Worm (Caenorhabditis elegans): ENCODE measurements around the gene K07F5.17.

Gene K07F5.17

DNA sequence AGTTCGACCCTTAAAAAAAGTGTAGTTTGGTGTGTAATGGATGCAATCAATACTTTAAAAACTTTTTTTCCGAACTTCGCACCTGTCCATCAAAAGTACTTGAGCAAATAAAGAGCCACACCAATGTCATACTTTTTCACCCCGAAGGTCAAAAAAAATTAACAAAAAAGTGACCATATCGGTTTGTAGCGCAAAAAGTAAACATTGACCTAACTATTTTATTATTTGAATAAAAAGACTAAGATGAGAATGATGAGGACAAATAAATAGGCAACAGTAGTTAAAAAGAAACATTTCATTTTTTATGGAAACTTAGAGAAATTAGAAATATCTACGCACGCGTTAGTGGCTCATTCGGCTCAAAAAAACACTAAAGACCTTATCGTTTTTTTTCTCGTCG is 27.2 kb downstream of the K07F5.17 start:
- TF ChIP-seq sma-3 (GFP tag; optimal IDR thresholded peaks at IDR 0.05) (no peak), R02D3.7 (tag; optimal IDR thresholded peaks at IDR 0.05) (no peak), nhr-25 (tag; optimal IDR thresholded peaks at IDR 0.05) (no peak), F13H6.1 (tag; optimal IDR thresholded peaks at IDR 0.05) (no peak), nhr-21 (tag; optimal IDR thresholded peaks at IDR 0.05) (no peak), mbf-1 (tag; optimal IDR thresholded peaks at IDR 0.05) (no peak), gmeb-1 (tag; optimal IDR thresholded peaks at IDR 0.05) (no peak), peb-1 (tag; optimal IDR thresholded peaks at IDR 0.05) (no peak), elt-3 (tag; optimal IDR thresholded peaks at IDR 0.05) (no peak), nhr-12 (tag; optimal IDR thresholded peaks at IDR 0.05) (no peak), ceh-16 (tag; optimal IDR thresholded peaks at IDR 0.05) (no peak), fos-1 (tag; optimal IDR thresholded peaks at IDR 0.05) (no peak), sem-4 (tag; optimal IDR thresholded peaks at IDR 0.05) (no peak), lsy-2 (tag; optimal IDR thresholded peaks at IDR 0.05) (no peak)

DNA sequence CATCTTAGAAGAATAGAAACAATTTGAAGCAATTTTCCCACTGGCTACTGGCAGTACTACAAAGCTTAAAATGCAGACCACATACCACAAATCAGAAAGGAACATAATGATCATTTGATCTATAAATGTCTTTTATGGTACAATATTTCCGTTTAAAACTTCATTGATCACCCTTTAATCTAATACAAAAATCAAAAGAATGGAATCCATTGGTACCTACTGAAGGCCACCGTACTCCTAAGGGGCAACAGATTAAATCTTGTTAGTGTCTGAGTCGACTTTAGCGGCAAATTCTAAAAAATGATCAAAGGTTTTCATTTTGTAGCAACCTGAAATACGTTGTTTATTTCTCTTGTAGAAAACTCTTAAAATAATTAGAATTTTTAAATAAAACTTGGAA is 30.0 kb downstream of the K07F5.17 start:
- TF ChIP-seq nhr-25 (tag; optimal IDR thresholded peaks at IDR 0.05) (peak; percentile 53), sma-9 (GFP tag; optimal IDR thresholded peaks at IDR 0.05) (peak; percentile 9), sma-9 (tag; optimal IDR thresholded peaks at IDR 0.05) (no peak), blmp-1 (tag; optimal IDR thresholded peaks at IDR 0.05; ENCODE audit: insufficient read depth) (no peak)

- peak; percentile 78 for TF ChIP-seq crh-2 (tag; optimal IDR thresholded peaks at IDR 0.05)
- TF ChIP-seq nhr-21 (tag; optimal IDR thresholded peaks at IDR 0.05), result no peak
- no peak for TF ChIP-seq peb-1 (tag; optimal IDR thresholded peaks at IDR 0.05)
- TF ChIP-seq C34F6.9 (tag; optimal IDR thresholded peaks at IDR 0.05), result peak; percentile 35
- no peak for TF ChIP-seq ama-1 (optimal IDR thresholded peaks at IDR 0.05)
- TF ChIP-seq ceh-16 (tag; optimal IDR thresholded peaks at IDR 0.05), result no peak
- no peak for TF ChIP-seq ztf-11 (tag; optimal IDR thresholded peaks at IDR 0.05)
- no peak for TF ChIP-seq sem-4 (tag; optimal IDR thresholded peaks at IDR 0.05)
- TF ChIP-seq nhr-6 (tag; optimal IDR thresholded peaks at IDR 0.05), result no peak
- TF ChIP-seq nhr-129 (tag; optimal IDR thresholded peaks at IDR 0.05), result peak; percentile 47
- no peak for TF ChIP-seq elt-3 (tag; optimal IDR thresholded peaks at IDR 0.05)
- no peak for TF ChIP-seq unc-62 (GFP tag; optimal IDR thresholded peaks at IDR 0.05)
- TF ChIP-seq mab-5 (tag; optimal IDR thresholded peaks at IDR 0.05), result no peak
- TF ChIP-seq F13H6.1 (tag; optimal IDR thresholded peaks at IDR 0.05), result peak; percentile 36
- peak; percentile 32 for TF ChIP-seq skn-1 (tag; optimal IDR thresholded peaks at IDR 0.05)
- TF ChIP-seq unc-39 (tag; optimal IDR thresholded peaks at IDR 0.05), result no peak
- TF ChIP-seq ztf-4 (tag; optimal IDR thresholded peaks at IDR 0.05), result no peak
- peak; percentile 81 for TF ChIP-seq fos-1 (tag; optimal IDR thresholded peaks at IDR 0.05)
- TF ChIP-seq unc-55 (GFP tag; optimal IDR thresholded peaks at IDR 0.05), result peak; percentile 9
- no peak for TF ChIP-seq nhr-10 (tag; optimal IDR thresholded peaks at IDR 0.05)
- no peak for TF ChIP-seq ztf-1 (GFP tag; conservative IDR thresholded peaks at IDR 0.05)
- TF ChIP-seq nhr-25 (tag; optimal IDR thresholded peaks at IDR 0.05), result no peak
- no peak for TF ChIP-seq mbf-1 (tag; optimal IDR thresholded peaks at IDR 0.05)
- TF ChIP-seq blmp-1 (tag; optimal IDR thresholded peaks at IDR 0.05; ENCODE audit: insufficient read depth), result no peak
- TF ChIP-seq nhr-237 (tag; optimal IDR thresholded peaks at IDR 0.05), result no peak
- peak; percentile 70 for TF ChIP-seq sma-9 (GFP tag; optimal IDR thresholded peaks at IDR 0.05)
- no peak for TF ChIP-seq sma-9 (tag; optimal IDR thresholded peaks at IDR 0.05)
- no peak for TF ChIP-seq nhr-77 (tag; optimal IDR thresholded peaks at IDR 0.05)
- TF ChIP-seq lsy-2 (tag; optimal IDR thresholded peaks at IDR 0.05), result peak in 1 of 2 experiments; percentile 34
- TF ChIP-seq zag-1 (tag; optimal IDR thresholded peaks at IDR 0.05), result peak; percentile 57
- TF ChIP-seq gmeb-1 (tag; optimal IDR thresholded peaks at IDR 0.05), result no peak
- TF ChIP-seq ZK546.5 (tag; optimal IDR thresholded peaks at IDR 0.05), result no peak
- TF ChIP-seq nhr-23 (tag; optimal IDR thresholded peaks at IDR 0.05), result no peak
- no peak for TF ChIP-seq lin-13 (GFP tag; optimal IDR thresholded peaks at IDR 0.05)
- TF ChIP-seq alr-1 (tag; optimal IDR thresholded peaks at IDR 0.05), result no peak
Measured at ce11 chrIV:9872786-9873185, 30.6 kb downstream of the K07F5.17 start.

- TF ChIP-seq C34F6.9 (tag; optimal IDR thresholded peaks at IDR 0.05) (peak; percentile 61), zag-1 (tag; optimal IDR thresholded peaks at IDR 0.05) (no peak), nhr-10 (tag; optimal IDR thresholded peaks at IDR 0.05) (no peak), snpc-4 (tag; optimal IDR thresholded peaks at IDR 0.05) (no peak), nhr-23 (tag; optimal IDR thresholded peaks at IDR 0.05) (no peak), elt-3 (tag; optimal IDR thresholded peaks at IDR 0.05) (no peak), nhr-129 (tag; optimal IDR thresholded peaks at IDR 0.05) (peak; percentile 78), nhr-25 (tag; optimal IDR thresholded peaks at IDR 0.05) (peak; percentile 25), lin-13 (GFP tag; optimal IDR thresholded peaks at IDR 0.05) (peak; percentile 28), nhr-12 (tag; optimal IDR thresholded peaks at IDR 0.05) (no peak), unc-55 (GFP tag; optimal IDR thresholded peaks at IDR 0.05) (peak; percentile 69), mab-5 (tag; optimal IDR thresholded peaks at IDR 0.05) (no peak), crh-2 (tag; optimal IDR thresholded peaks at IDR 0.05) (peak; percentile 90), ztf-11 (tag; optimal IDR thresholded peaks at IDR 0.05) (no peak), ceh-16 (tag; optimal IDR thresholded peaks at IDR 0.05) (peak; percentile 61), blmp-1 (tag; optimal IDR thresholded peaks at IDR 0.05; ENCODE audit: insufficient read depth) (peak; percentile 14), nhr-11 (tag; optimal IDR thresholded peaks at IDR 0.05) (no peak), nhr-6 (tag; optimal IDR thresholded peaks at IDR 0.05) (peak; percentile 54), R02D3.7 (tag; optimal IDR thresholded peaks at IDR 0.05) (no peak), ceh-82 (tag; optimal IDR thresholded peaks at IDR 0.05) (no peak), sma-9 (GFP tag; optimal IDR thresholded peaks at IDR 0.05) (peak; percentile 68), sma-9 (tag; optimal IDR thresholded peaks at IDR 0.05) (no peak), egl-27 (tag; optimal IDR thresholded peaks at IDR 0.05) (peak; percentile 53), ztf-1 (GFP tag; conservative IDR thresholded peaks at IDR 0.05) (no peak), sma-3 (GFP tag; optimal IDR thresholded peaks at IDR 0.05) (peak; percentile 10), ZK546.5 (tag; optimal IDR thresholded peaks at IDR 0.05) (no peak), lin-11 (tag; optimal IDR thresholded peaks at IDR 0.05) (no peak), nhr-21 (tag; optimal IDR thresholded peaks at IDR 0.05) (peak; percentile 39), alr-1 (tag; optimal IDR thresholded peaks at IDR 0.05) (no peak), sem-4 (tag; optimal IDR thresholded peaks at IDR 0.05) (no peak), skn-1 (tag; optimal IDR thresholded peaks at IDR 0.05) (no peak), lin-39 (tag; optimal IDR thresholded peaks at IDR 0.05) (no peak)
Measured at ce11 chrIV:9873837-9874236, 31.7 kb downstream of the K07F5.17 start.
